Worm (Caenorhabditis elegans): ENCODE results near the gene C05C12.5.
"Not testable (repeated sequence)": the region's sequence is repeated elsewhere in the genome, so short reads cannot be mapped to it uniquely, and the experiment has no call there.

Gene C05C12.5

DNA sequence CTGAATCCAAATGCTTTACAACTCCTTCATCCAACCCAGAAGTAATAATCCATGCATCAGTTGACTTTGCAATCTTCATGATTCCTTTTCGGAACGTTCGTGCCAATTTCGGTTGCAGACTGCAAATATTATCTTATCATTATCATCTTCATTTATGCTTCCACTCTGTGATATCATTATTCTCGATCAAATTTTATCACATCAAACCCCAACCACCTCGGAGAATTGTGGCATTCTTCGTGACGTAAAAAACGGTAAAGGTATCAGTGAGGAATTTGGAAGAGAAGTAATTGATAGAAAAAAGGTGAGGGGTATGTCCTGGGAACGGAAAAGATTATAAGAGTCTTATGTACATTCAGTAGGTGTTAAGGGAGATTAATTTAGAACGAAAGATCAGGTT is 3.5 kb downstream of the C05C12.5 start:
- no peak for TF ChIP-seq nhr-2 (tag; optimal IDR thresholded peaks at IDR 0.05)

- TF ChIP-seq zip-8, hlh-1, nhr-76 (tag; optimal IDR thresholded peaks at IDR 0.05): not testable (repeated sequence)
These were observed 7.3 kb downstream of the C05C12.5 start, which contains the start of gene C05C12.1 for ce11 chrIV:11253689-11254088. Gene C05C12.1, plus strand, starts transcription at chrIV:11253989.

DNA sequence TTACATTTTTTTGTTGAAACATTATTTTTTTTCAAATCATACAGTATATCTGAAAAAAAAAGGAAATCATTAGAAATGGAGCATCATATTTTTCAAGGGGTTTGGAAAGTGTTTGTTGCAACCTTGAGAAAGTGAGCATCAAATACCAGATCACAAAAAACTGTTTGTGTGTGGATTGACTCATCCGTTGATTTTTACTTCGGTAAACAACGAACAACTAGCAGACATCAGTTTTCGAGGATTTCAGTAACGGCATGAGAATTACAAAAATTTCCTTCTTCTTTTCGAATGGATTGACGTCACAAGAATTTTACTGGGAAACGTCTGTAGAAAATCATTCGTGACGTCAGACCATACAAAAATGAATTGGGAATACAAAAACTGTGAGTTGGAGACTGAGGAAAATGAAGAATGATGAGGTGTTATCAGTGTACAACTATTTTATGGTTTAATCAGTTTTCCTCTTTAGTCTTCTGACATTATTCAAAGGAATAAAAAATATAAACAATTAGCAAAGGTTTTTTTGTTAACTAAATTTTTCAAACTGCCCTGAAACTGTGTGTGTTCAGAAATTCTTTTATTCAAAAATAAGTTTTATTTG is 12.9 kb downstream of the C05C12.5 start, which contains the start of gene C05C12.4:
C05C12.4 (minus strand) TSS at position 51 of the 601 bp plus-strand sequence.
- no peak for TF ChIP-seq ham-2 (GFP tag; optimal IDR thresholded peaks at IDR 0.05)
- no peak for TF ChIP-seq sptf-1 (tag; optimal IDR thresholded peaks at IDR 0.05)
- no peak for TF ChIP-seq bed-3 (GFP tag; optimal IDR thresholded peaks at IDR 0.05)
- TF ChIP-seq unc-39 (tag; optimal IDR thresholded peaks at IDR 0.05): no peak
- TF ChIP-seq cnd-1 (tag; optimal IDR thresholded peaks at IDR 0.05): no peak
- TF ChIP-seq mab-5 (tag; optimal IDR thresholded peaks at IDR 0.05): no peak
- no peak for TF ChIP-seq tbx-8 (GFP tag; optimal IDR thresholded peaks at IDR 0.05)
- TF ChIP-seq flh-1 (GFP tag; optimal IDR thresholded peaks at IDR 0.05): no peak

DNA sequence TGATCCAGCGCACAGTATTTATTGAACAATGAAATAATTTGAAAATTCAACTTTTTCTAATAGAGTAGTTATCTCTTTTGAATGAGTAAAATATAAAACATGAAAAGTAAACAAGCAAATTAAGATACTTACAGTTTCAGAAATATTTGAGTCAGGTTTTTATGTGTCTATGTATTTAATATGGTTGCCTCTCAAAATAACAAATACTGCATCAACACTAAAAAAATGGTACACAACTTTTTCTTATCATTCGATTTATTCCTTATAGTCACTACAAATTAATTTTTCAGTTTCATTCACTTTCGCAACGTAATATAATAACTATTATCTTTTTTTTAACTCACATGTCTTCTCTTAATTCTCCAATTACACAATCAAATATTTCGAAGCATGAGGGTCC is 13.6 kb downstream of the C05C12.5 start:
- no peak for TF ChIP-seq unc-120 (tag; optimal IDR thresholded peaks at IDR 0.05; ENCODE audit: poor library complexity, severe bottlenecking)
- no peak for TF ChIP-seq cnd-1 (tag; optimal IDR thresholded peaks at IDR 0.05)
- no peak for TF ChIP-seq lin-13 (tag; optimal IDR thresholded peaks at IDR 0.05)
- TF ChIP-seq hlh-1 (tag; optimal IDR thresholded peaks at IDR 0.05): no peak
- TF ChIP-seq elt-3 (tag; optimal IDR thresholded peaks at IDR 0.05): no peak
- TF ChIP-seq sptf-1 (tag; optimal IDR thresholded peaks at IDR 0.05): no peak
- no peak for TF ChIP-seq nhr-2 (tag; optimal IDR thresholded peaks at IDR 0.05)
- no peak for TF ChIP-seq sem-2 (GFP tag; optimal IDR thresholded peaks at IDR 0.05)
- TF ChIP-seq unc-39 (tag; optimal IDR thresholded peaks at IDR 0.05): no peak
- TF ChIP-seq flh-1 (GFP tag; optimal IDR thresholded peaks at IDR 0.05): no peak

ce11 chrIV:11241368-11241767 is 19.6 kb downstream of the C05C12.5 start, which contains the start of gene C05C12.6:
Gene C05C12.6, minus strand, starts transcription at chrIV:11241468.
- TF ChIP-seq nhr-76 (tag; optimal IDR thresholded peaks at IDR 0.05) (no peak), lsy-2 (tag; optimal IDR thresholded peaks at IDR 0.05) (no peak), ceh-43 (GFP tag; optimal IDR thresholded peaks at IDR 0.05) (no peak), hlh-1 (tag; optimal IDR thresholded peaks at IDR 0.05) (no peak), elt-1 (tag; optimal IDR thresholded peaks at IDR 0.05; ENCODE audit: borderline replicate concordance, insufficient read depth) (no peak), nhr-237 (tag; optimal IDR thresholded peaks at IDR 0.05) (no peak)

DNA sequence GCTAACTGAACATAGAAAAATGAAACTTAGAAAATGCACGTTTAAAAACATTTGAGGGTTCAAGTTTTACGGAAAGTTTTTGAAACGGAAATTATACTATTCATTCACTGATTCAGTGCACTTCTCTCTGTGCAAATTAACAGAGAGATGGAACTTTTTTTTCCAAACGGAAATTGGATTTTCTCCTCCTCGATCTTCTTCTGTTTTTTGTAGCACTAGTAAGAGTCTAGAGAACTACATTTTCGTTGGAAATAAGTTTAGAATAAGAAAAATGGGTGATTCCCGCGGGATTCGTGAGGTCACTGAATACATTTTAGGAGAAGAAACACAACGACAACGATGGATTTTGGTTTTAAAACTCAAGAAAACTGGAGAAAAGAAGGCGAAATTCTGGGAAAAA is 25.2 kb downstream of the C05C12.5 start:
- TF ChIP-seq mep-1 (tag; optimal IDR thresholded peaks at IDR 0.05) (no peak), ces-1 (GFP tag; optimal IDR thresholded peaks at IDR 0.05) (peak; percentile 34)

DNA sequence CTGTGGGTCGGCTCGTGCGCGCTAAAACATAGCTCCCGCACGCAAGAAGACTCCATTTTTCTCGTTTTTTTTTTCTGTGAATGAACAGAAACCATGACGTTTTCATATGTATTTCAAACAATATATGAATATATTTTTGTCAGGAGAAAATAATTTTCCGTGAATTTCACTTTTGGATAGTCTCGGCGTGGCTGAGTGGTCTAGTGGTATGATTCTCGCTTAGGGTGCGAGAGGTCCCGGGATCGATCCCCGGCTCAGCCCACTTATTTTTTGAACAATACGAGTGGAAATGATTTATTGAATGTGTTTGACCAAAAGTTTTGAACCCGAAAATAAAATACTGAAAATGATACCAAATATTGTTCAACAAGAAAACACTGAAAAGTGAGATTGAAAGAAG is 29.6 kb downstream of the C05C12.5 start:
- TF ChIP-seq blmp-1 (tag; optimal IDR thresholded peaks at IDR 0.05) (no peak), pha-4 (tag; optimal IDR thresholded peaks at IDR 0.05) (no peak), elt-3 (tag; optimal IDR thresholded peaks at IDR 0.05) (no peak), nhr-2 (tag; optimal IDR thresholded peaks at IDR 0.05) (no peak), ces-1 (GFP tag; optimal IDR thresholded peaks at IDR 0.05) (no peak), elt-1 (tag; optimal IDR thresholded peaks at IDR 0.05; ENCODE audit: borderline replicate concordance, insufficient read depth) (no peak), unc-120 (tag; optimal IDR thresholded peaks at IDR 0.05; ENCODE audit: poor library complexity, severe bottlenecking) (no peak), mls-2 (tag; optimal IDR thresholded peaks at IDR 0.05) (no peak)

- no peak for TF ChIP-seq nhr-12 (tag; optimal IDR thresholded peaks at IDR 0.05)
- no peak for TF ChIP-seq mep-1 (tag; optimal IDR thresholded peaks at IDR 0.05)
- TF ChIP-seq ces-1 (GFP tag; optimal IDR thresholded peaks at IDR 0.05): no peak
- no peak for TF ChIP-seq drap-1 (GFP tag; optimal IDR thresholded peaks at IDR 0.05)
- TF ChIP-seq nhr-2 (tag; optimal IDR thresholded peaks at IDR 0.05): no peak
- no peak for TF ChIP-seq unc-62 (GFP tag; optimal IDR thresholded peaks at IDR 0.05)
- no peak for TF ChIP-seq elt-3 (tag; optimal IDR thresholded peaks at IDR 0.05)
- TF ChIP-seq ceh-39 (tag; optimal IDR thresholded peaks at IDR 0.05): no peak
- TF ChIP-seq lin-13 (tag; optimal IDR thresholded peaks at IDR 0.05): no peak
- no peak for TF ChIP-seq sem-2 (GFP tag; optimal IDR thresholded peaks at IDR 0.05)
- no peak for TF ChIP-seq ham-2 (GFP tag; optimal IDR thresholded peaks at IDR 0.05)
- no peak for TF ChIP-seq lin-32 (GFP tag; optimal IDR thresholded peaks at IDR 0.05)
- no peak for TF ChIP-seq ceh-43 (GFP tag; optimal IDR thresholded peaks at IDR 0.05)
- TF ChIP-seq pha-4 (tag; optimal IDR thresholded peaks at IDR 0.05): no peak
- TF ChIP-seq ztf-11 (tag; optimal IDR thresholded peaks at IDR 0.05): no peak
- no peak for TF ChIP-seq bed-3 (GFP tag; optimal IDR thresholded peaks at IDR 0.05)
- no peak for TF ChIP-seq hlh-1 (tag; optimal IDR thresholded peaks at IDR 0.05)
- TF ChIP-seq snpc-4 (tag; optimal IDR thresholded peaks at IDR 0.05): no peak
- TF ChIP-seq mls-2 (tag; optimal IDR thresholded peaks at IDR 0.05): no peak
These were observed 30.9 kb downstream of the C05C12.5 start, which contains the start of gene best-7 for ce11 chrIV:11230069-11230468. Gene best-7, minus strand, starts transcription at chrIV:11230307.
